Fruit fly (Drosophila melanogaster) whole organism, prepupa: ENCODE data around the gene Uch.
A peak's percentile ranks its signal among the peaks of the same experiment; 100 is the strongest.

Source experiments
- CG10631 ChIP-seq: fragments of 200-800 bp; sonication (Bioruptor generic); optimal IDR thresholded peaks from 2 replicates; lab custom pipeline; 2016; ENCODE audit warnings: missing biosample characterization, missing genetic modification characterization
- CG10669 ChIP-seq: fragments of 200-800 bp; sonication (Bioruptor generic); optimal IDR thresholded peaks from 3 replicates; lab custom pipeline; 2018; ENCODE audit warnings: missing biosample characterization, mild to moderate bottlenecking, missing genetic modification characterization, moderate library complexity
- CG11294 ChIP-seq: fragments of 200-800 bp; sonication (Bioruptor generic); IDR thresholded peaks from 2 replicates; pipeline ENCODE4 v1.3.6; 2022; ENCODE audit warnings: missing biosample characterization, missing genetic modification characterization
- CG11762 ChIP-seq: fragments of 200-800 bp; sonication (Bioruptor generic); optimal IDR thresholded peaks from 3 replicates; lab custom pipeline; 2016; ENCODE audit warnings: missing biosample characterization, missing genetic modification characterization; ENCODE audit not compliant: insufficient read depth
- CG15336 ChIP-seq: fragments of 200-800 bp; sonication (Bioruptor generic); IDR thresholded peaks from 2 replicates; pipeline ENCODE4 v1.3.6; 2022; ENCODE audit warnings: missing biosample characterization, missing genetic modification characterization
- CG31627 ChIP-seq: fragments of 200-800 bp; sonication (Bioruptor generic); optimal IDR thresholded peaks from 3 replicates; lab custom pipeline; 2016; ENCODE audit warnings: missing biosample characterization, missing genetic modification characterization
- CG32006 ChIP-seq: fragments of 200-800 bp; sonication (Bioruptor generic); optimal IDR thresholded peaks from 3 replicates; lab custom pipeline; 2017; ENCODE audit warnings: missing biosample characterization, mild to moderate bottlenecking, missing genetic modification characterization
- CG4318 ChIP-seq: fragments of 200-800 bp; sonication (Bioruptor generic); optimal IDR thresholded peaks from 3 replicates; lab custom pipeline; 2017; ENCODE audit warnings: missing biosample characterization, mild to moderate bottlenecking, missing genetic modification characterization
- CG6163 ChIP-seq: fragments of 200-800 bp; sonication (Bioruptor generic); IDR thresholded peaks from 3 replicates; pipeline ENCODE4 v1.3.6; 2022; ENCODE audit warnings: missing biosample characterization, missing genetic modification characterization
- CG6276 ChIP-seq: fragments of 200-800 bp; sonication (Bioruptor generic); optimal IDR thresholded peaks from 2 replicates; lab custom pipeline; 2017; ENCODE audit warnings: missing biosample characterization, mild to moderate bottlenecking, missing genetic modification characterization
- CG6808 ChIP-seq: fragments of 200-800 bp; sonication (Bioruptor generic); optimal IDR thresholded peaks from 3 replicates; lab custom pipeline; 2017; ENCODE audit warnings: missing biosample characterization, missing genetic modification characterization, mild to moderate bottlenecking, moderate library complexity, missing genetic modification reagents
- CG8119 ChIP-seq: fragments of 200-800 bp; sonication (Bioruptor generic); IDR thresholded peaks from 3 replicates; pipeline ENCODE4 v1.3.6; 2022; ENCODE audit warnings: missing biosample characterization, missing genetic modification characterization
- CG8319 ChIP-seq: fragments of 200-800 bp; sonication (Bioruptor generic); optimal IDR thresholded peaks from 3 replicates; lab custom pipeline; 2016; ENCODE audit warnings: missing biosample characterization, missing genetic modification characterization
- Eip75B ChIP-seq: fragments of 200-800 bp; sonication (Bioruptor generic); optimal IDR thresholded peaks from 3 replicates; lab custom pipeline; 2016; ENCODE audit warnings: missing biosample characterization, missing genetic modification characterization
- Eip78C ChIP-seq: fragments of 200-800 bp; sonication (Bioruptor generic); peaks from one replicate; lab custom pipeline; 2016; ENCODE audit warnings: missing biosample characterization, missing genetic modification characterization
- Eip93F ChIP-seq: fragments of 200-800 bp; sonication (Bioruptor generic); optimal IDR thresholded peaks from 2 replicates; lab custom pipeline; 2016; ENCODE audit warnings: missing biosample characterization, mild to moderate bottlenecking, missing genetic modification characterization
- Ets21C ChIP-seq: fragments of 200-800 bp; sonication (Bioruptor generic); optimal IDR thresholded peaks from 3 replicates; lab custom pipeline; 2016; ENCODE audit warnings: missing biosample characterization, missing genetic modification characterization
- Gug ChIP-seq: fragments of 200-800 bp; sonication (Bioruptor generic); IDR thresholded peaks from 2 replicates; pipeline ENCODE4 v1.3.6; 2022; ENCODE audit warnings: missing biosample characterization, missing genetic modification characterization
- Hr38 ChIP-seq: sonication (Bioruptor generic); optimal IDR thresholded peaks from 2 replicates; lab custom pipeline; 2016; ENCODE audit warnings: missing biosample characterization, missing genetic modification characterization
- Hr39 ChIP-seq: fragments of 200-800 bp; sonication (Bioruptor generic); optimal IDR thresholded peaks from 2 replicates; lab custom pipeline; 2016; ENCODE audit warnings: missing biosample characterization, missing genetic modification characterization
- Hr4 ChIP-seq: fragments of 200-800 bp; sonication (Bioruptor generic); optimal IDR thresholded peaks from 3 replicates; lab custom pipeline; 2016; ENCODE audit warnings: missing biosample characterization, missing genetic modification characterization
- Met ChIP-seq: fragments of 200-800 bp; sonication (Bioruptor generic); optimal IDR thresholded peaks from 3 replicates; lab custom pipeline; 2016; ENCODE audit warnings: missing biosample characterization, missing genetic modification characterization
- OdsH ChIP-seq: fragments of 200-800 bp; sonication (Bioruptor generic); optimal IDR thresholded peaks from 3 replicates; lab custom pipeline; 2016; ENCODE audit warnings: missing biosample characterization, missing genetic modification characterization
- Smox ChIP-seq: fragments of 200-800 bp; sonication (Bioruptor generic); optimal IDR thresholded peaks from 3 replicates; lab custom pipeline; 2016; ENCODE audit warnings: missing biosample characterization, missing genetic modification characterization
- Sox102F ChIP-seq: fragments of 200-800 bp; sonication (Bioruptor generic); optimal IDR thresholded peaks from 2 replicates; lab custom pipeline; 2016; ENCODE audit warnings: missing biosample characterization, mild to moderate bottlenecking, missing genetic modification characterization
- Sox14 ChIP-seq: fragments of 200-800 bp; sonication (Bioruptor generic); optimal IDR thresholded peaks from 3 replicates; lab custom pipeline; 2016; ENCODE audit warnings: missing biosample characterization, missing genetic modification characterization
- Sox15 ChIP-seq: fragments of 200-800 bp; sonication (Bioruptor generic); optimal IDR thresholded peaks from 3 replicates; lab custom pipeline; 2016; ENCODE audit warnings: missing biosample characterization, missing genetic modification characterization
- dac ChIP-seq: fragments of 200-800 bp; sonication (Bioruptor generic); optimal IDR thresholded peaks from 2 replicates; lab custom pipeline; 2017; ENCODE audit warnings: missing biosample characterization, mild to moderate bottlenecking, missing genetic modification characterization
- dsx ChIP-seq: fragments of 200-800 bp; optimal IDR thresholded peaks from 3 replicates; lab custom pipeline; 2019; ENCODE audit warnings: missing biosample characterization, mild to moderate bottlenecking, missing genetic modification characterization, moderate library complexity; ENCODE audit not compliant: poor library complexity, severe bottlenecking
- eg ChIP-seq: fragments of 200-800 bp; sonication (Bioruptor generic); IDR thresholded peaks from 3 replicates; pipeline ENCODE4 v1.3.6; 2022; ENCODE audit warnings: missing biosample characterization, missing genetic modification characterization
- esn ChIP-seq: fragments of 200-800 bp; sonication (Bioruptor generic); optimal IDR thresholded peaks from 2 replicates; lab custom pipeline; 2016; ENCODE audit warnings: missing biosample characterization, mild to moderate bottlenecking, missing genetic modification characterization, moderate library complexity
- fd59A ChIP-seq: fragments of 200-800 bp; sonication (Bioruptor generic); optimal IDR thresholded peaks from 2 replicates; lab custom pipeline; 2017; ENCODE audit warnings: missing biosample characterization, mild to moderate bottlenecking, missing genetic modification characterization, missing genetic modification reagents
- fd85E ChIP-seq: fragments of 200-800 bp; sonication (Bioruptor generic); optimal IDR thresholded peaks from 3 replicates; lab custom pipeline; 2016; ENCODE audit warnings: missing biosample characterization, missing genetic modification characterization
- fkh ChIP-seq: fragments of 200-800 bp; sonication (Bioruptor generic); optimal IDR thresholded peaks from 3 replicates; lab custom pipeline; 2017; ENCODE audit warnings: missing biosample characterization, mild to moderate bottlenecking, missing genetic modification characterization, moderate library complexity
- lz ChIP-seq: fragments of 200-800 bp; sonication (Bioruptor generic); optimal IDR thresholded peaks from 3 replicates; lab custom pipeline; 2016; ENCODE audit warnings: missing biosample characterization, missing genetic modification characterization
- net ChIP-seq: fragments of 200-800 bp; sonication (Bioruptor generic); optimal IDR thresholded peaks from 3 replicates; lab custom pipeline; 2016; ENCODE audit warnings: missing biosample characterization, missing genetic modification characterization
- pdm3 ChIP-seq: fragments of 200-800 bp; sonication (Bioruptor generic); optimal IDR thresholded peaks from 3 replicates; lab custom pipeline; 2016; ENCODE audit warnings: missing biosample characterization, missing genetic modification characterization
- salr ChIP-seq, 2 experiments: fragments of 200-800 bp; sonication (Bioruptor generic); optimal IDR thresholded peaks; 3 replicates each; lab custom pipeline; 2016 to 2018; ENCODE audit warnings: missing biosample characterization in 2 of 2, missing genetic modification characterization in 2 of 2, mild to moderate bottlenecking in 1 of 2
- ss ChIP-seq, 2 experiments: fragments of 200-800 bp; sonication (Bioruptor generic); optimal IDR thresholded peaks; 2 replicates in 1 of 2; 3 replicates in 1 of 2; lab custom pipeline; 2017 to 2018; ENCODE audit warnings: mild to moderate bottlenecking in 2 of 2, missing biosample characterization in 2 of 2, missing genetic modification characterization in 2 of 2, moderate library complexity in 1 of 2

Gene Uch

dm6 chr2L:2184659-2185058, 29.4 kb downstream of the Uch start (continued):
- TF ChIP-seq salr (GFP tag; optimal IDR thresholded peaks at IDR 0.05; lab: Kevin White, UChicago) (peak in 1 of 2 experiments; percentile 27), CG8319 (peak; percentile 30), CG6808 (no peak), CG31627 (GFP tag; lab: Kevin White, UChicago) (no peak), dsx (no peak), esn (GFP tag; lab: Kevin White, UChicago) (peak; percentile 56), eg (GFP tag; lab: Robert Waterston, UW) (peak; percentile 66), Ets21C (GFP tag; lab: Kevin White, UChicago) (no peak), CG15336 (GFP tag; lab: Robert Waterston, UW) (0 out of 2 replicates have a peak, but pooled peaks have one; percentile 55), Sox102F (GFP tag; lab: Kevin White, UChicago) (peak; percentile 51), Sox14 (GFP tag; lab: Kevin White, UChicago) (peak; percentile 9), CG11762 (GFP tag; lab: Kevin White, UChicago) (peak; percentile 29), Smox (GFP tag; lab: Kevin White, UChicago) (peak; percentile 44), Gug (GFP tag; lab: Robert Waterston, UW) (0 out of 2 replicates have a peak, but pooled peaks have one; percentile 46), Eip78C (peak; percentile 87), CG11294 (GFP tag; lab: Robert Waterston, UW) (no peak), net (GFP tag; lab: Kevin White, UChicago) (no peak), fd59A (GFP tag; lab: Kevin White, UChicago) (no peak), lz (GFP tag; lab: Kevin White, UChicago) (no peak), CG6276 (peak; percentile 56), fkh (GFP tag; lab: Kevin White, UChicago) (no peak), CG10669 (peak; percentile 7), Eip93F (GFP tag; lab: Kevin White, UChicago) (peak; percentile 16), Sox15 (GFP tag; lab: Kevin White, UChicago) (peak; percentile 17), Eip75B (GFP tag; lab: Kevin White, UChicago) (peak; percentile 40), fd85E (no peak), OdsH (GFP tag; lab: Kevin White, UChicago) (peak; percentile 61), Hr39 (GFP tag; lab: Kevin White, UChicago) (peak; percentile 6), ss (GFP tag; optimal IDR thresholded peaks at IDR 0.05; lab: Kevin White, UChicago) (peak in 1 of 2 experiments; percentile 7), CG6163 (GFP tag; lab: Robert Waterston, UW) (peak; percentile 71)
- TF ChIP-seq, all 60 proteins: peak for 37

dm6 chr2L:2184129-2184528, 29.9 kb downstream of the Uch start:
- TF ChIP-seq Hr39 (GFP tag; lab: Kevin White, UChicago), result peak; percentile 34
- peak; percentile 42 for TF ChIP-seq pdm3 (GFP tag; lab: Kevin White, UChicago)
- TF ChIP-seq CG32006 (GFP tag; lab: Kevin White, UChicago), result no peak
- TF ChIP-seq Met (GFP tag; lab: Kevin White, UChicago), result no peak
- peak; percentile 28; the same call in 1 of the 3 replicates for TF ChIP-seq CG8119 (GFP tag; lab: Robert Waterston, UW)
- peak; percentile 30 for TF ChIP-seq CG6276
- peak; percentile 32 for TF ChIP-seq Hr4 (GFP tag; lab: Kevin White, UChicago)
- peak; percentile 41 for TF ChIP-seq CG4318 (GFP tag; lab: Kevin White, UChicago)
- TF ChIP-seq CG11294 (GFP tag; lab: Robert Waterston, UW), result peak; percentile 50; the same call in 1 of the 2 replicates
- no peak for TF ChIP-seq OdsH (GFP tag; lab: Kevin White, UChicago)
- no peak for TF ChIP-seq CG10631 (GFP tag; lab: Kevin White, UChicago)
- TF ChIP-seq eg (GFP tag; lab: Robert Waterston, UW), result peak; percentile 72
- TF ChIP-seq Sox102F (GFP tag; lab: Kevin White, UChicago), result peak; percentile 11
- no peak for TF ChIP-seq fd59A (GFP tag; lab: Kevin White, UChicago)
- no peak for TF ChIP-seq dac (GFP tag; lab: Kevin White, UChicago)
- TF ChIP-seq CG31627 (GFP tag; lab: Kevin White, UChicago), result peak; percentile 22
- TF ChIP-seq Ets21C (GFP tag; lab: Kevin White, UChicago), result peak; percentile 4
- 0 out of 3 replicates have a peak, but pooled peaks have one; percentile 19 for TF ChIP-seq CG6163 (GFP tag; lab: Robert Waterston, UW)
- TF ChIP-seq CG15336 (GFP tag; lab: Robert Waterston, UW), result peak; percentile 59
- peak; percentile 25 for TF ChIP-seq Hr38
- peak; percentile 64 for TF ChIP-seq Eip78C
